Worm (Caenorhabditis elegans) whole organism, young adult: ENCODE measurements around the gene srh-128.

Source experiments
- B0019.2 ChIP-seq: fragments of 200-800 bp; sonication (Bioruptor generic); conservative IDR thresholded peaks from 2 replicates; pipeline ENCODE4 v1.3.6; 2022; ENCODE audit warnings: missing genetic modification reagents, missing genetic modification characterization, missing compliant biosample characterization
- B0261.1 ChIP-seq: sonication (generic microtip); optimal IDR thresholded peaks from 2 replicates; lab custom pipeline; 2016; ENCODE audit warnings: mild to moderate bottlenecking, missing genetic modification characterization, moderate library complexity, missing compliant biosample characterization
- D2030.7 ChIP-seq: fragments of 200-800 bp; sonication (Bioruptor generic); IDR thresholded peaks from 2 replicates; pipeline ENCODE4 v1.3.6; 2022; ENCODE audit warnings: missing genetic modification reagents, missing genetic modification characterization, missing compliant biosample characterization
- F52B5.7 ChIP-seq: sonication (generic microtip); optimal IDR thresholded peaks from 2 replicates; lab custom pipeline; 2016; ENCODE audit warnings: mild to moderate bottlenecking, missing genetic modification characterization, missing compliant biosample characterization
- F57C9.4 ChIP-seq: sonication (generic microtip); optimal IDR thresholded peaks from 2 replicates; lab custom pipeline; 2017; ENCODE audit warnings: mild to moderate bottlenecking, missing genetic modification characterization, missing compliant biosample characterization
- K11D2.4 ChIP-seq: fragments of 200-800 bp; sonication (Bioruptor generic); IDR thresholded peaks from 2 replicates; pipeline ENCODE4 v1.3.6; 2022; ENCODE audit warnings: missing genetic modification reagents, missing genetic modification characterization, missing compliant biosample characterization
- Y53F4B.3 ChIP-seq: fragments of 200-800 bp; sonication (Bioruptor generic); IDR thresholded peaks from 2 replicates; pipeline ENCODE4 v1.3.6; 2022; ENCODE audit warnings: missing genetic modification reagents, missing genetic modification characterization, missing compliant biosample characterization
- ama-1 ChIP-seq, 3 experiments: fragments of 150-350 bp in 1 of 3; sonication (generic microtip) in 2 of 3; optimal IDR thresholded peaks; 2 replicates each; lab custom pipeline; 2014 to 2018; ENCODE audit warnings: missing biosample characterization in 2 of 3, missing genetic modification characterization in 2 of 3, missing genetic modification reagents in 2 of 3
- aptf-2 ChIP-seq: fragments of 200-800 bp; sonication (Bioruptor generic); conservative IDR thresholded peaks from 2 replicates; pipeline ENCODE4 v1.3.6; 2022; ENCODE audit warnings: missing genetic modification reagents, missing genetic modification characterization, missing compliant biosample characterization
- aptf-3 ChIP-seq: fragments of 200-800 bp; sonication (Bioruptor generic); IDR thresholded peaks from 2 replicates; pipeline ENCODE4 v1.3.6; 2022; ENCODE audit warnings: missing genetic modification characterization, missing compliant biosample characterization
- athp-1 ChIP-seq: sonication (generic microtip); optimal IDR thresholded peaks from 2 replicates; lab custom pipeline; 2017; ENCODE audit warnings: mild to moderate bottlenecking, missing genetic modification characterization, missing compliant biosample characterization
- cebp-1 ChIP-seq, 2 experiments: fragments of 200-800 bp in 1 of 2; sonication (Bioruptor generic) in 1 of 2; sonication (generic microtip) in 1 of 2; IDR thresholded peaks in 1 of 2; optimal IDR thresholded peaks in 1 of 2; 2 replicates each; pipeline versions ENCODE4 v1.3.6 to Lab custom; 2017 to 2022; ENCODE audit warnings: missing compliant biosample characterization in 2 of 2, missing genetic modification characterization in 2 of 2, mild to moderate bottlenecking in 1 of 2, missing genetic modification reagents in 1 of 2, moderate library complexity in 1 of 2
- ceh-100 ChIP-seq: fragments of 200-800 bp; sonication (Bioruptor generic); IDR thresholded peaks from 2 replicates; pipeline ENCODE4 v1.3.6; 2022; ENCODE audit warnings: missing genetic modification reagents, missing genetic modification characterization, missing compliant biosample characterization
- ceh-27 ChIP-seq: fragments of 200-800 bp; sonication (Bioruptor generic); optimal IDR thresholded peaks from 2 replicates; lab custom pipeline; 2018; ENCODE audit warnings: mild to moderate bottlenecking, missing genetic modification characterization, moderate library complexity, missing compliant biosample characterization
- ceh-40 ChIP-seq: fragments of 200-800 bp; sonication (Bioruptor generic); IDR thresholded peaks from 2 replicates; pipeline ENCODE4 v1.3.6; 2022; ENCODE audit warnings: missing genetic modification characterization, missing compliant biosample characterization
- dpff-1 ChIP-seq: sonication (generic microtip); optimal IDR thresholded peaks from 2 replicates; lab custom pipeline; 2017; ENCODE audit warnings: mild to moderate bottlenecking, missing genetic modification characterization, missing compliant biosample characterization
- efl-1 ChIP-seq: fragments of 150-350 bp; optimal IDR thresholded peaks from 2 replicates; lab custom pipeline; 2014; ENCODE audit warnings: missing biosample characterization, missing genetic modification reagents, missing genetic modification characterization
- egl-18 ChIP-seq: fragments of 200-800 bp; sonication (Bioruptor generic); IDR thresholded peaks from 2 replicates; pipeline ENCODE4 v1.3.6; 2022; ENCODE audit warnings: missing genetic modification reagents, missing genetic modification characterization, missing compliant biosample characterization
- him-1 ChIP-seq: sonication (generic microtip); optimal IDR thresholded peaks from 2 replicates; lab custom pipeline; 2016; ENCODE audit warnings: missing genotype, missing genetic modification reagents, missing genetic modification characterization, missing compliant biosample characterization
- hmg-1.2 ChIP-seq: fragments of 200-800 bp; sonication (Bioruptor generic); IDR thresholded peaks from 2 replicates; pipeline ENCODE4 v1.3.6; 2022; ENCODE audit warnings: missing genetic modification reagents, missing genetic modification characterization, missing compliant biosample characterization
- lin-26 ChIP-seq: fragments of 200-800 bp; sonication (Bioruptor generic); IDR thresholded peaks from 2 replicates; pipeline ENCODE4 v1.3.6; 2022; ENCODE audit warnings: missing genetic modification reagents, missing genetic modification characterization, missing compliant biosample characterization
- lin-35 ChIP-seq, 3 experiments: fragments of 150-350 bp in 2 of 3; sonication (generic microtip) in 1 of 3; optimal IDR thresholded peaks; 2 replicates each; lab custom pipeline; 2014 to 2018; ENCODE audit warnings: missing biosample characterization in 3 of 3, missing genetic modification characterization in 3 of 3, missing genetic modification reagents in 3 of 3
- lin-54 ChIP-seq: fragments of 200-800 bp; sonication (Bioruptor generic); optimal IDR thresholded peaks from 2 replicates; lab custom pipeline; 2018; ENCODE audit warnings: mild to moderate bottlenecking, missing genetic modification characterization, missing compliant biosample characterization
- lsy-27 ChIP-seq: sonication (generic microtip); optimal IDR thresholded peaks from 2 replicates; lab custom pipeline; 2017; ENCODE audit warnings: missing genetic modification characterization, mild to moderate bottlenecking, missing compliant biosample characterization, antibody characterized with exemption, missing genotype, borderline replicate concordance; ENCODE audit not compliant: insufficient read depth
- mes-4 ChIP-seq: sonication (generic microtip); optimal IDR thresholded peaks from 2 replicates; lab custom pipeline; 2016; ENCODE audit warnings: missing genotype, missing genetic modification characterization, missing compliant biosample characterization
- nfya-1 ChIP-seq: sonication (generic microtip); optimal IDR thresholded peaks from 2 replicates; lab custom pipeline; 2017; ENCODE audit warnings: antibody characterized with exemption, missing compliant biosample characterization, missing genetic modification characterization, borderline replicate concordance; ENCODE audit not compliant: insufficient read depth
- nhr-80 ChIP-seq: sonication (generic microtip); optimal IDR thresholded peaks from 2 replicates; lab custom pipeline; 2016; ENCODE audit warnings: missing genetic modification characterization, missing compliant biosample characterization
- pha-4 ChIP-seq: fragments of 150-350 bp; sonication (generic microtip); optimal IDR thresholded peaks from 2 replicates; lab custom pipeline; 2014; ENCODE audit warnings: missing biosample characterization, missing genetic modification reagents, missing genetic modification characterization
- rcor-1 ChIP-seq: fragments of 200-800 bp; sonication (Bioruptor generic); IDR thresholded peaks from 2 replicates; pipeline ENCODE4 v1.3.6; 2022; ENCODE audit warnings: missing genetic modification reagents, missing genetic modification characterization, missing compliant biosample characterization
- repo-1 ChIP-seq: sonication (generic microtip); optimal IDR thresholded peaks from 2 replicates; lab custom pipeline; 2017; ENCODE audit warnings: mild to moderate bottlenecking, missing genetic modification characterization, missing compliant biosample characterization
- snpc-1.3 ChIP-seq: sonication (generic microtip); optimal IDR thresholded peaks from 2 replicates; lab custom pipeline; 2017; ENCODE audit warnings: missing genetic modification characterization, mild to moderate bottlenecking, missing compliant biosample characterization, antibody characterized with exemption, moderate library complexity, missing genotype, missing genetic modification reagents; ENCODE audit not compliant: insufficient read depth
- snpc-3.4 ChIP-seq: sonication (generic microtip); optimal IDR thresholded peaks from 2 replicates; lab custom pipeline; 2017; ENCODE audit warnings: missing genetic modification characterization, mild to moderate bottlenecking, missing compliant biosample characterization, antibody characterized with exemption, moderate library complexity, missing genotype, missing genetic modification reagents
- ztf-25 ChIP-seq: fragments of 200-800 bp; sonication (Bioruptor generic); IDR thresholded peaks from 2 replicates; pipeline ENCODE4 v1.3.6; 2022; ENCODE audit warnings: missing genetic modification reagents, missing genetic modification characterization, missing compliant biosample characterization
- ztf-28 ChIP-seq: fragments of 200-800 bp; sonication (Bioruptor generic); IDR thresholded peaks from 2 replicates; pipeline ENCODE4 v1.3.6; 2022; ENCODE audit warnings: missing genetic modification reagents, missing genetic modification characterization, missing compliant biosample characterization

srh-128 gene

DNA sequence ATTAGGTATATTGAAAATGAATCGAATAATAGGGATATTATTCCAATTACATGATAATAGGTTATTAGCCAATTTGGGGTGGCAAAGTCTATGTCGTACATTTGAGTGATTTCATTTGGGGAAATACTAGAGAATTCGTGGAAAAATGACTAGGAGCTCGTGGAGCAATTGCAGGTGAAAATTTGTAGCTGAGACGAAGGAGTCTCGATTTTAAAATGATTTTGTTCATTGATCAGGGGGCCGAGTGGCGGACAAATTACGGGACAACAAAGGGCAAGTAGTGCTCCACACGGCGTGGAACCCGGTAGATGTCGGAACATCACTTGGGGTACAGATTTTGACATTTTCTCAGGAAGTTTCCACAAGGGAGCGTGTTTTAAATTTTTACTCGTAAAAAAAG is 6.7 kb downstream of the srh-128 start, which contains the start of gene sri-62:
TSS of gene sri-62 (minus strand) at position 101 of the 400 bp plus-strand sequence.
- no peak for TF ChIP-seq aptf-2 (GFP tag; lab: Robert Waterston, UW)
- no peak for TF ChIP-seq B0261.1 (tag; lab: Kevin White, UChicago)
- TF ChIP-seq D2030.7 (GFP tag; lab: Robert Waterston, UW) = no peak

DNA sequence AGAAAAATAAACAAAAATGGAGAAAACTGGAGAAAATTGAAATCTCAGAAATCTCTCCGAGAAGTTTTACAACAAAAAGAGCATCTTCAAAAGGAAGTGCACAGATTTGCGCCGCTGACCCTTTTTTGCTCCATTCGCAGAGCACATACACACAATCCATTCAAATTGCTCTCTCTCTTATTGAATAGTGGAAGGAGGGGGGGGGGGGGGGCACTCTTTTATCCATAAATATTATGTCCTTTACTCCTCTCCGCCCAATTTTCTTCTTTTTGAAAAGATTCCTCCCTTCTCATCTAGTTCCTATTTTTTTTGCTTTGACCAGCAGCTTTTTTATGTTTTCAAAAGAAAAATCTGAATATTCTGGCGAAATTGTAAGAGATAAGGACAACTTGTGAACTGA is 10.0 kb downstream of the srh-128 start:
- TF ChIP-seq B0019.2 (GFP tag; lab: Robert Waterston, UW) (no peak), mes-4 (tag; lab: Kevin White, UChicago) (no peak), egl-18 (GFP tag; lab: Robert Waterston, UW) (no peak), nhr-80 (tag; lab: Kevin White, UChicago) (no peak), pha-4 (tag; lab: Kevin White, UChicago) (no peak), repo-1 (tag; lab: Kevin White, UChicago) (no peak), lin-26 (no peak), ceh-27 (no peak), ztf-28 (GFP tag; lab: Robert Waterston, UW) (no peak), hmg-1.2 (GFP tag; lab: Robert Waterston, UW) (no peak), ztf-25 (no peak), Y53F4B.3 (no peak), ceh-40 (GFP tag; lab: Robert Waterston, UW) (no peak), dpff-1 (tag; lab: Kevin White, UChicago) (no peak), snpc-1.3 (tag; lab: Kevin White, UChicago) (no peak)

DNA sequence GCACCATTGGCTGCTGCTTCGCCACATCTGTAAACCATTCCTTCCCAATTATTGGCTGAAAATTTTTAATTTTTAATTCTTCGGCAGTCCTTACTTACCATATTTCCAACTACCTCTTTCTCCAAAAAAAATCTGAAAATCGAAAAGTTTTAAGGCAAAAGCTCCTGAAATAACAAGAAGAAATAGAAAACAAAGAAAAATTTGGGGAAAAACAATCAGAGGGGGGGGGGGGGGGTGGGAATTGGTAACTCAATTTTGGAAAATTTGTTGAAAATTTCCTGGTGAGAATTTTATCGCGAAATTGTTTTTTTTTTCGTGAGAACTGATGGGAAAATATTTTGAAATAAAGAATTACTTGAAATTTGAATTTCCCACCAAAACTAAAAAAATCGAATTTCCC is 12.6 kb downstream of the srh-128 start, which contains the start of gene set-11:
TSS of gene set-11 (minus strand) at position 101 of the 400 bp plus-strand sequence.
- TF ChIP-seq athp-1 (no peak), snpc-3.4 (no peak), nhr-80 (tag; lab: Kevin White, UChicago) (no peak), ama-1 (optimal IDR thresholded peaks at IDR 0.05; lab: Kevin White, UChicago) (no peak), ama-1 (GFP tag; optimal IDR thresholded peaks at IDR 0.05; lab: Kevin White, UChicago) (no peak), lin-54 (no peak), rcor-1 (GFP tag; lab: Robert Waterston, UW) (no peak), F57C9.4 (tag; lab: Kevin White, UChicago) (no peak), lin-35 (GFP tag; optimal IDR thresholded peaks at IDR 0.05; lab: Kevin White, UChicago) (no peak), ceh-100 (GFP tag; lab: Robert Waterston, UW) (no peak), ceh-27 (no peak), K11D2.4 (GFP tag; lab: Robert Waterston, UW) (no peak), D2030.7 (GFP tag; lab: Robert Waterston, UW) (no peak)

DNA sequence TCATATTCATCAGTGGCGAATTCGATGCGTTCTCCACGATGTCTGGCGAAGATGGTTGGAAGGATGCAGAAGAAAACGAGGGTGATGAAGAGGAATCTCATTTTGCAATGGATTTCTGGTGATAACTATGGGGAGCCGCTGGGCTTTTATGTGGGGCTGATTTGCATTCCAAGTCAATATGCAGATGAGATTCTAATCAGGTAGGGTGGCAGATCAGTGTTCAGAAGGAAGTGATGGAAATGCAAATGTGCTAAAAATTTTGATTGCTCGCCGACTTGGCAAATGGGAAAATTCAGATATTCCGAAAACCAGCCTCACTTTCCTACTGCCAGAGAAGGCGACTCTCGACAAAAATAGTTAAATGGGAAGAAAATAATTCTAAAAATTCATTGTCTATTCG is 15.0 kb downstream of the srh-128 start, which contains the start of gene nspf-3:
TSS of gene nspf-3 (minus strand) at position 101 of the 400 bp plus-strand sequence.
- no peak for TF ChIP-seq him-1 (tag; lab: Kevin White, UChicago)
- no peak for TF ChIP-seq lin-35 (GFP tag; optimal IDR thresholded peaks at IDR 0.05; lab: Kevin White, UChicago)
- no peak for TF ChIP-seq repo-1 (tag; lab: Kevin White, UChicago)
- TF ChIP-seq Y53F4B.3 = no peak
- TF ChIP-seq lsy-27 (tag; lab: Kevin White, UChicago) = no peak
- TF ChIP-seq nfya-1 (tag; lab: Kevin White, UChicago) = no peak
- TF ChIP-seq cebp-1 (GFP tag; IDR thresholded peaks at IDR 0.05; lab: Robert Waterston, UW) = no peak
- TF ChIP-seq cebp-1 (tag; optimal IDR thresholded peaks at IDR 0.05; lab: Kevin White, UChicago) = no peak
- no peak for TF ChIP-seq F52B5.7 (tag; lab: Kevin White, UChicago)
- no peak for TF ChIP-seq efl-1 (GFP tag; lab: Kevin White, UChicago)
- TF ChIP-seq aptf-3 (GFP tag; lab: Robert Waterston, UW) = no peak
- TF ChIP-seq, all 124 proteins: peak for 0
